Fruit fly (Drosophila melanogaster) whole organism, prepupa: Measurements from ENCODE around the gene Shc.

Source experiments
- Blimp-1 ChIP-seq: fragments of 200-800 bp; sonication (Bioruptor generic); optimal IDR thresholded peaks from 3 replicates; lab custom pipeline; 2017; ENCODE audit warnings: missing biosample characterization, missing genetic modification characterization, mild to moderate bottlenecking, moderate library complexity, missing genetic modification reagents
- CG10631 ChIP-seq: fragments of 200-800 bp; sonication (Bioruptor generic); optimal IDR thresholded peaks from 2 replicates; lab custom pipeline; 2016; ENCODE audit warnings: missing biosample characterization, missing genetic modification characterization
- CG10669 ChIP-seq: fragments of 200-800 bp; sonication (Bioruptor generic); optimal IDR thresholded peaks from 3 replicates; lab custom pipeline; 2018; ENCODE audit warnings: missing biosample characterization, mild to moderate bottlenecking, missing genetic modification characterization, moderate library complexity
- CG11294 ChIP-seq: fragments of 200-800 bp; sonication (Bioruptor generic); IDR thresholded peaks from 2 replicates; pipeline ENCODE4 v1.3.6; 2022; ENCODE audit warnings: missing biosample characterization, missing genetic modification characterization
- CG11762 ChIP-seq: fragments of 200-800 bp; sonication (Bioruptor generic); optimal IDR thresholded peaks from 3 replicates; lab custom pipeline; 2016; ENCODE audit warnings: missing biosample characterization, missing genetic modification characterization; ENCODE audit not compliant: insufficient read depth
- CG11902 ChIP-seq: fragments of 200-800 bp; sonication (Bioruptor generic); optimal IDR thresholded peaks from 3 replicates; lab custom pipeline; 2016; ENCODE audit warnings: missing biosample characterization, missing genetic modification characterization
- CG15336 ChIP-seq: fragments of 200-800 bp; sonication (Bioruptor generic); IDR thresholded peaks from 2 replicates; pipeline ENCODE4 v1.3.6; 2022; ENCODE audit warnings: missing biosample characterization, missing genetic modification characterization
- CG1621 ChIP-seq: fragments of 200-800 bp; sonication (Bioruptor generic); optimal IDR thresholded peaks from 3 replicates; lab custom pipeline; 2018; ENCODE audit warnings: missing biosample characterization, mild to moderate bottlenecking, missing genetic modification characterization
- CG3032 ChIP-seq: fragments of 200-800 bp; optimal IDR thresholded peaks from 2 replicates; lab custom pipeline; 2019; ENCODE audit warnings: missing biosample characterization, mild to moderate bottlenecking, missing genetic modification characterization, moderate library complexity
- CG31627 ChIP-seq: fragments of 200-800 bp; sonication (Bioruptor generic); optimal IDR thresholded peaks from 3 replicates; lab custom pipeline; 2016; ENCODE audit warnings: missing biosample characterization, missing genetic modification characterization
- CG32006 ChIP-seq: fragments of 200-800 bp; sonication (Bioruptor generic); optimal IDR thresholded peaks from 3 replicates; lab custom pipeline; 2017; ENCODE audit warnings: missing biosample characterization, mild to moderate bottlenecking, missing genetic modification characterization
- CG4318 ChIP-seq: fragments of 200-800 bp; sonication (Bioruptor generic); optimal IDR thresholded peaks from 3 replicates; lab custom pipeline; 2017; ENCODE audit warnings: missing biosample characterization, mild to moderate bottlenecking, missing genetic modification characterization
- CG6163 ChIP-seq: fragments of 200-800 bp; sonication (Bioruptor generic); IDR thresholded peaks from 3 replicates; pipeline ENCODE4 v1.3.6; 2022; ENCODE audit warnings: missing biosample characterization, missing genetic modification characterization
- CG6276 ChIP-seq: fragments of 200-800 bp; sonication (Bioruptor generic); optimal IDR thresholded peaks from 2 replicates; lab custom pipeline; 2017; ENCODE audit warnings: missing biosample characterization, mild to moderate bottlenecking, missing genetic modification characterization
- CG6792 ChIP-seq: fragments of 200-800 bp; sonication (Bioruptor generic); optimal IDR thresholded peaks from 3 replicates; lab custom pipeline; 2016; ENCODE audit warnings: missing biosample characterization, missing genetic modification characterization
- CG6808 ChIP-seq: fragments of 200-800 bp; sonication (Bioruptor generic); optimal IDR thresholded peaks from 3 replicates; lab custom pipeline; 2017; ENCODE audit warnings: missing biosample characterization, missing genetic modification characterization, mild to moderate bottlenecking, moderate library complexity, missing genetic modification reagents
- CG6854 ChIP-seq: fragments of 200-800 bp; sonication (Bioruptor generic); optimal IDR thresholded peaks from 2 replicates; lab custom pipeline; 2017; ENCODE audit warnings: missing biosample characterization, mild to moderate bottlenecking, missing genetic modification characterization
- CG8119 ChIP-seq: fragments of 200-800 bp; sonication (Bioruptor generic); IDR thresholded peaks from 3 replicates; pipeline ENCODE4 v1.3.6; 2022; ENCODE audit warnings: missing biosample characterization, missing genetic modification characterization
- CG8319 ChIP-seq: fragments of 200-800 bp; sonication (Bioruptor generic); optimal IDR thresholded peaks from 3 replicates; lab custom pipeline; 2016; ENCODE audit warnings: missing biosample characterization, missing genetic modification characterization
- CG8632 ChIP-seq: fragments of 200-800 bp; sonication (Bioruptor generic); optimal IDR thresholded peaks from 3 replicates; lab custom pipeline; 2016; ENCODE audit warnings: missing biosample characterization, missing genetic modification characterization
- CG9139 ChIP-seq: fragments of 200-800 bp; sonication (Bioruptor generic); optimal IDR thresholded peaks from 3 replicates; lab custom pipeline; 2017; ENCODE audit warnings: missing biosample characterization, mild to moderate bottlenecking, missing genetic modification characterization
- Eip78C ChIP-seq: fragments of 200-800 bp; sonication (Bioruptor generic); peaks from one replicate; lab custom pipeline; 2016; ENCODE audit warnings: missing biosample characterization, missing genetic modification characterization
- Eip93F ChIP-seq: fragments of 200-800 bp; sonication (Bioruptor generic); optimal IDR thresholded peaks from 2 replicates; lab custom pipeline; 2016; ENCODE audit warnings: missing biosample characterization, mild to moderate bottlenecking, missing genetic modification characterization
- Ets21C ChIP-seq: fragments of 200-800 bp; sonication (Bioruptor generic); optimal IDR thresholded peaks from 3 replicates; lab custom pipeline; 2016; ENCODE audit warnings: missing biosample characterization, missing genetic modification characterization
- Ets96B ChIP-seq: fragments of 200-800 bp; optimal IDR thresholded peaks from 2 replicates; lab custom pipeline; 2019; ENCODE audit warnings: missing biosample characterization, mild to moderate bottlenecking, missing genetic modification characterization, moderate library complexity
- Gug ChIP-seq: fragments of 200-800 bp; sonication (Bioruptor generic); IDR thresholded peaks from 2 replicates; pipeline ENCODE4 v1.3.6; 2022; ENCODE audit warnings: missing biosample characterization, missing genetic modification characterization
- Hr38 ChIP-seq: sonication (Bioruptor generic); optimal IDR thresholded peaks from 2 replicates; lab custom pipeline; 2016; ENCODE audit warnings: missing biosample characterization, missing genetic modification characterization
- Hr39 ChIP-seq: fragments of 200-800 bp; sonication (Bioruptor generic); optimal IDR thresholded peaks from 2 replicates; lab custom pipeline; 2016; ENCODE audit warnings: missing biosample characterization, missing genetic modification characterization
- Met ChIP-seq: fragments of 200-800 bp; sonication (Bioruptor generic); optimal IDR thresholded peaks from 3 replicates; lab custom pipeline; 2016; ENCODE audit warnings: missing biosample characterization, missing genetic modification characterization
- OdsH ChIP-seq: fragments of 200-800 bp; sonication (Bioruptor generic); optimal IDR thresholded peaks from 3 replicates; lab custom pipeline; 2016; ENCODE audit warnings: missing biosample characterization, missing genetic modification characterization
- Smox ChIP-seq: fragments of 200-800 bp; sonication (Bioruptor generic); optimal IDR thresholded peaks from 3 replicates; lab custom pipeline; 2016; ENCODE audit warnings: missing biosample characterization, missing genetic modification characterization
- Sox102F ChIP-seq: fragments of 200-800 bp; sonication (Bioruptor generic); optimal IDR thresholded peaks from 2 replicates; lab custom pipeline; 2016; ENCODE audit warnings: missing biosample characterization, mild to moderate bottlenecking, missing genetic modification characterization
- Sox15 ChIP-seq: fragments of 200-800 bp; sonication (Bioruptor generic); optimal IDR thresholded peaks from 3 replicates; lab custom pipeline; 2016; ENCODE audit warnings: missing biosample characterization, missing genetic modification characterization
- achi ChIP-seq: fragments of 200-800 bp; sonication (Bioruptor generic); optimal IDR thresholded peaks from 3 replicates; lab custom pipeline; 2016; ENCODE audit warnings: missing biosample characterization, missing genetic modification characterization
- acj6 ChIP-seq: fragments of 200-800 bp; sonication (Bioruptor generic); optimal IDR thresholded peaks from 3 replicates; lab custom pipeline; 2016; ENCODE audit warnings: missing biosample characterization, missing genetic modification characterization
- cyc ChIP-seq: fragments of 200-800 bp; sonication (Bioruptor generic); optimal IDR thresholded peaks from 3 replicates; lab custom pipeline; 2016; ENCODE audit warnings: missing biosample characterization, missing genetic modification characterization
- dac ChIP-seq: fragments of 200-800 bp; sonication (Bioruptor generic); optimal IDR thresholded peaks from 2 replicates; lab custom pipeline; 2017; ENCODE audit warnings: missing biosample characterization, mild to moderate bottlenecking, missing genetic modification characterization
- esn ChIP-seq: fragments of 200-800 bp; sonication (Bioruptor generic); optimal IDR thresholded peaks from 2 replicates; lab custom pipeline; 2016; ENCODE audit warnings: missing biosample characterization, mild to moderate bottlenecking, missing genetic modification characterization, moderate library complexity
- fd59A ChIP-seq: fragments of 200-800 bp; sonication (Bioruptor generic); optimal IDR thresholded peaks from 2 replicates; lab custom pipeline; 2017; ENCODE audit warnings: missing biosample characterization, mild to moderate bottlenecking, missing genetic modification characterization, missing genetic modification reagents
- fd85E ChIP-seq: fragments of 200-800 bp; sonication (Bioruptor generic); optimal IDR thresholded peaks from 3 replicates; lab custom pipeline; 2016; ENCODE audit warnings: missing biosample characterization, missing genetic modification characterization
- fkh ChIP-seq: fragments of 200-800 bp; sonication (Bioruptor generic); optimal IDR thresholded peaks from 3 replicates; lab custom pipeline; 2017; ENCODE audit warnings: missing biosample characterization, mild to moderate bottlenecking, missing genetic modification characterization, moderate library complexity
- lz ChIP-seq: fragments of 200-800 bp; sonication (Bioruptor generic); optimal IDR thresholded peaks from 3 replicates; lab custom pipeline; 2016; ENCODE audit warnings: missing biosample characterization, missing genetic modification characterization
- pdm3 ChIP-seq: fragments of 200-800 bp; sonication (Bioruptor generic); optimal IDR thresholded peaks from 3 replicates; lab custom pipeline; 2016; ENCODE audit warnings: missing biosample characterization, missing genetic modification characterization
- salr ChIP-seq, 2 experiments: fragments of 200-800 bp; sonication (Bioruptor generic); optimal IDR thresholded peaks; 3 replicates each; lab custom pipeline; 2016 to 2018; ENCODE audit warnings: missing biosample characterization in 2 of 2, missing genetic modification characterization in 2 of 2, mild to moderate bottlenecking in 1 of 2
- spab ChIP-seq: fragments of 200-800 bp; sonication (Bioruptor generic); optimal IDR thresholded peaks from 2 replicates; lab custom pipeline; 2017; ENCODE audit warnings: missing biosample characterization, mild to moderate bottlenecking, missing genetic modification characterization, missing genetic modification reagents
- svp ChIP-seq: fragments of 200-800 bp; sonication (Bioruptor generic); peaks from one replicate; lab custom pipeline; 2016; ENCODE audit warnings: missing biosample characterization, missing genetic modification characterization
- topi ChIP-seq: fragments of 200-800 bp; sonication (Bioruptor generic); optimal IDR thresholded peaks from 3 replicates; lab custom pipeline; 2016; ENCODE audit warnings: missing biosample characterization, missing genetic modification characterization

The Shc gene

DNA sequence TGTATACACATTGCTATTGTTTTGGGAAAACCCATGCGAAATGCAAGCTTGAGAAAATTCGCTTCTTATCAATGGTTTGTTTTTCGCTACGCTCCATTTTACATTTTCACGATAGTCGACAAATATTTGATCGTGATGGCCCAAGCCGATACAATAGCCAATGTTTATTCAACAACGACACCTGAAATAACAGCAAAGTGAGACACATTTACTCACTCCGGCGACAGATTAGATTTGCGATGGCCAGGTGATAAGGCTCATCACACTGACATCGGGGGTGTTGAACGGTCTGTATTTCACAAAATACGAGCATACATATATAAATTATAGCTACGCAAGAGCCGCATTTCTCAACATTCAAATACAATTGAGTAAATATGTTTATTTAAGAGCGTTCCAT is 29.7 kb upstream of the Shc start (continued):
- TF ChIP-seq fd59A (GFP tag; lab: Kevin White, UChicago) (no peak), CG11902 (no peak), salr (GFP tag; optimal IDR thresholded peaks at IDR 0.05; lab: Kevin White, UChicago) (no peak), OdsH (peak; percentile 4), Ets96B (tag; lab: Kevin White, UChicago) (no peak), Blimp-1 (GFP tag; lab: Kevin White, UChicago) (no peak), Smox (no peak), Sox102F (GFP tag; lab: Kevin White, UChicago) (no peak)

DNA sequence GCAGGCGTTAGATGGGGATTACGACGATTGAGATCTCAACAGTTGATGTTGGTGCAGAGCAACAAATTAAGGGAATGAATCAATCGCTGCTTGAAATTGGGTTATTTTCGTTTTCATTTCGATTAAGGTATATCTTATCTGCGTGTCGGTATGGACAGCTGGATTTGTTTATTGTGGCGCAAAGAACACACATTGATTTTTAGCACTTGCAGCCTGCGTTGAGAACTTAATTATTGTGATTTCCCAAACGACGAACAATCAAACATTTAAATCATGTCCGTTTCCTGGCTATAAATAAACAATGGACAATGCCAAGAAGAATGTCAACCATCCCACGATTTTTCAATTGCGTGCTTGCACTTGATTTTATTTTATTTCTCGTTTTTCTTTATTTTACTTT is 28.8 kb upstream of the Shc start:
- no peak for TF ChIP-seq CG4318 (GFP tag; lab: Kevin White, UChicago)
- TF ChIP-seq CG8319 (GFP tag; lab: Kevin White, UChicago): no peak
- no peak for TF ChIP-seq svp (GFP tag; lab: Kevin White, UChicago)
- no peak for TF ChIP-seq CG1621 (tag; lab: Kevin White, UChicago)
- TF ChIP-seq topi (GFP tag; lab: Kevin White, UChicago): no peak
- TF ChIP-seq fd59A (GFP tag; lab: Kevin White, UChicago): no peak
- no peak for TF ChIP-seq CG3032
- TF ChIP-seq acj6: no peak
- TF ChIP-seq CG8119 (GFP tag; lab: Robert Waterston, UW): no peak

DNA sequence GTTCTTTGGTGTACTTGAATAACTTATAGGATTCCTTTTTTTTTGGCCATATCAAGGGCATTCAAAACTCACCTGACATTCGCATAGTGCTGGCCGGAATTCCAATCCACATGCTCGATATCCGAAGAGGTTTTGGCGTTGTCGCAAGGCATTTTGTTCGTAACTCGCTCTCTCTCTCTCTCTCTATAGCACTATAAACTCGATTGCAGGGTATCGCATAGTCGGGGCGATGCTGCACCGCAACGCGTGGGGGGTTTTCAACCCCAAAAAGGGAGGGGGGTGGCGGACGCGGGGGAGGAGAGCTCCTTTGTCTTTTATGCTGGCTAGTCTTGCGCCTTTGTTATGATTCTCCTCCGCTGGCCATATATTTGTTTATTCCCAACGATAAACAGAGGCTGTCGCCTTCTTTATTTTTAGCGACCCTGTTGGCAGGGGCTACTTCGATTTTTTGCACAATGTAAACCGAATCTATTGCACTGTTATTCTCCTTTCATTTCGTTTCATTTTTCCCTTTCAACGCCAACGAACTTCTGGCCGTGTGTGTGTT is 28.3 kb upstream of the Shc start:
- TF ChIP-seq fd85E: no peak
- no peak for TF ChIP-seq CG6276 (GFP tag; lab: Kevin White, UChicago)
- TF ChIP-seq pdm3 (GFP tag; lab: Kevin White, UChicago): no peak
- TF ChIP-seq CG6854 (GFP tag; lab: Kevin White, UChicago): no peak
- TF ChIP-seq CG6792 (GFP tag; lab: Kevin White, UChicago): no peak
- TF ChIP-seq CG11294: peak; percentile 39
- no peak for TF ChIP-seq Hr38 (GFP tag; lab: Kevin White, UChicago)
- TF ChIP-seq cyc: peak; percentile 16
- no peak for TF ChIP-seq CG10631 (GFP tag; lab: Kevin White, UChicago)
- peak; percentile 8 for TF ChIP-seq Ets96B (tag; lab: Kevin White, UChicago)
- no peak for TF ChIP-seq Sox102F (GFP tag; lab: Kevin White, UChicago)
- TF ChIP-seq salr (GFP tag; optimal IDR thresholded peaks at IDR 0.05; lab: Kevin White, UChicago): peak in 1 of 2 experiments; percentile 12
- TF ChIP-seq Eip78C (GFP tag; lab: Kevin White, UChicago): peak; percentile 50
- TF ChIP-seq CG6808 (GFP tag; lab: Kevin White, UChicago): peak; percentile 5
- no peak for TF ChIP-seq Smox
- TF ChIP-seq Met: no peak
- no peak for TF ChIP-seq CG8632 (GFP tag; lab: Kevin White, UChicago)
- TF ChIP-seq Hr39 (GFP tag; lab: Kevin White, UChicago): no peak
- TF ChIP-seq svp (GFP tag; lab: Kevin White, UChicago): no peak
- no peak for TF ChIP-seq dac (GFP tag; lab: Kevin White, UChicago)
- TF ChIP-seq fd59A (GFP tag; lab: Kevin White, UChicago): no peak
- peak; percentile 39 for TF ChIP-seq CG3032
- TF ChIP-seq achi (GFP tag; lab: Kevin White, UChicago): no peak
- no peak for TF ChIP-seq CG9139
- no peak for TF ChIP-seq CG32006
- TF ChIP-seq CG4318 (GFP tag; lab: Kevin White, UChicago): no peak
- TF ChIP-seq CG31627: no peak
- peak; percentile 3 for TF ChIP-seq CG11902
- no peak for TF ChIP-seq Eip93F (GFP tag; lab: Kevin White, UChicago)
- TF ChIP-seq esn (GFP tag; lab: Kevin White, UChicago): no peak
- peak; percentile 31; the same call in 1 of the 3 replicates for TF ChIP-seq CG6163 (GFP tag; lab: Robert Waterston, UW)
- no peak for TF ChIP-seq Gug
- TF ChIP-seq CG15336 (GFP tag; lab: Robert Waterston, UW): no peak
- TF ChIP-seq lz (GFP tag; lab: Kevin White, UChicago): no peak
- TF ChIP-seq fkh: no peak
- no peak for TF ChIP-seq CG11762 (GFP tag; lab: Kevin White, UChicago)
- no peak for TF ChIP-seq Sox15
- peak; percentile 21 for TF ChIP-seq CG10669
- no peak for TF ChIP-seq topi (GFP tag; lab: Kevin White, UChicago)
- TF ChIP-seq Ets21C (GFP tag; lab: Kevin White, UChicago): no peak
- TF ChIP-seq spab: peak; percentile 14
